Fruit fly (Drosophila melanogaster) whole organism, embryonic: ENCODE results near the gene CG43999.

ENCODE experiments used
- Atf6 ChIP-seq: fragments of 200-800 bp; sonication (Bioruptor generic); IDR thresholded peaks from 2 replicates; pipeline ENCODE4 v1.3.6; 2022; ENCODE audit warnings: missing biosample characterization, missing genetic modification characterization
- BtbVII ChIP-seq: fragments of 200-800 bp; sonication (Bioruptor generic); optimal IDR thresholded peaks from 3 replicates; lab custom pipeline; 2017; ENCODE audit warnings: missing biosample characterization, mild to moderate bottlenecking, missing genetic modification characterization
- CG10147 ChIP-seq: fragments of 200-800 bp; sonication (Bioruptor generic); optimal IDR thresholded peaks from 2 replicates; lab custom pipeline; 2019; ENCODE audit warnings: missing biosample characterization, mild to moderate bottlenecking, missing genetic modification characterization, moderate library complexity
- CG12219 ChIP-seq: fragments of 200-800 bp; sonication (Bioruptor generic); optimal IDR thresholded peaks from 3 replicates; lab custom pipeline; 2018; ENCODE audit warnings: missing biosample characterization, mild to moderate bottlenecking, missing genetic modification characterization
- CG12769 ChIP-seq: fragments of 200-800 bp; sonication (Bioruptor generic); optimal IDR thresholded peaks from 2 replicates; lab custom pipeline; 2019; ENCODE audit warnings: missing biosample characterization, mild to moderate bottlenecking, missing genetic modification characterization, moderate library complexity
- CG13424 ChIP-seq: fragments of 200-800 bp; sonication (Bioruptor generic); optimal IDR thresholded peaks from 2 replicates; lab custom pipeline; 2019; ENCODE audit warnings: missing biosample characterization, mild to moderate bottlenecking, missing genetic modification characterization, moderate library complexity
- CG14014 ChIP-seq: fragments of 200-800 bp; sonication (Bioruptor generic); IDR thresholded peaks from 2 replicates; pipeline ENCODE4 v1.3.6; 2022; ENCODE audit warnings: missing biosample characterization, missing genetic modification characterization
- CG1529 ChIP-seq: fragments of 200-800 bp; sonication (Bioruptor generic); optimal IDR thresholded peaks from 3 replicates; lab custom pipeline; 2018; ENCODE audit warnings: missing biosample characterization, missing genetic modification characterization
- CG15601 ChIP-seq: fragments of 200-800 bp; sonication (Bioruptor generic); optimal IDR thresholded peaks from 3 replicates; lab custom pipeline; 2019; ENCODE audit warnings: missing biosample characterization, mild to moderate bottlenecking, missing genetic modification characterization, moderate library complexity
- CG16863 ChIP-seq: fragments of 200-800 bp; sonication (Bioruptor generic); optimal IDR thresholded peaks from 3 replicates; lab custom pipeline; 2016; ENCODE audit warnings: missing biosample characterization, missing genetic modification characterization
- CG17359 ChIP-seq: fragments of 200-800 bp; sonication (Bioruptor generic); optimal IDR thresholded peaks from 3 replicates; lab custom pipeline; 2018; ENCODE audit warnings: missing biosample characterization, mild to moderate bottlenecking, missing genetic modification characterization, moderate library complexity
- CG2116 ChIP-seq: fragments of 200-800 bp; sonication (Bioruptor generic); optimal IDR thresholded peaks from 3 replicates; lab custom pipeline; 2018; ENCODE audit warnings: missing biosample characterization, mild to moderate bottlenecking, missing genetic modification characterization
- CG32767 ChIP-seq: fragments of 200-800 bp; sonication (Bioruptor generic); IDR thresholded peaks from 2 replicates; pipeline ENCODE4 v1.3.6; 2022; ENCODE audit warnings: missing biosample characterization, missing genetic modification characterization
- CG4820 ChIP-seq: fragments of 200-800 bp; sonication (Bioruptor generic); optimal IDR thresholded peaks from 3 replicates; lab custom pipeline; 2016; ENCODE audit warnings: missing biosample characterization, missing genetic modification characterization
- CG5953 ChIP-seq: fragments of 200-800 bp; sonication (Bioruptor generic); IDR thresholded peaks from 2 replicates; pipeline ENCODE4 v1.3.6; 2022; ENCODE audit warnings: missing biosample characterization, missing genetic modification characterization
- CG6765 ChIP-seq: fragments of 200-800 bp; sonication (Bioruptor generic); optimal IDR thresholded peaks from 3 replicates; lab custom pipeline; 2017; ENCODE audit warnings: missing biosample characterization, mild to moderate bottlenecking, missing genetic modification characterization
- CkIIα-i1 ChIP-seq: fragments of 200-800 bp; sonication (Bioruptor generic); IDR thresholded peaks from 2 replicates; pipeline ENCODE4 v1.3.6; 2022; ENCODE audit warnings: missing biosample characterization, missing genetic modification characterization
- CrebB ChIP-seq: fragments of 200-800 bp; sonication (Bioruptor generic); optimal IDR thresholded peaks from 3 replicates; lab custom pipeline; 2018; ENCODE audit warnings: missing biosample characterization, mild to moderate bottlenecking, missing genetic modification characterization
- Fer3 ChIP-seq: fragments of 200-800 bp; sonication (Bioruptor generic); optimal IDR thresholded peaks from 2 replicates; lab custom pipeline; 2018; ENCODE audit warnings: missing biosample characterization, mild to moderate bottlenecking, missing genetic modification characterization, moderate library complexity
- Hr51 ChIP-seq, 2 experiments: fragments of 200-800 bp; sonication (Bioruptor generic); optimal IDR thresholded peaks; 2 replicates in 1 of 2; 3 replicates in 1 of 2; lab custom pipeline; 2016 to 2018; ENCODE audit warnings: missing biosample characterization in 2 of 2, missing genetic modification characterization in 2 of 2, mild to moderate bottlenecking in 1 of 2, moderate library complexity in 1 of 2
- Lim3 ChIP-seq: fragments of 200-800 bp; sonication (Bioruptor generic); IDR thresholded peaks from 2 replicates; pipeline ENCODE4 v1.3.6; 2022; ENCODE audit warnings: missing biosample characterization, missing genetic modification characterization
- Med ChIP-seq: fragments of 200-800 bp; sonication (Bioruptor generic); peaks from one replicate; lab custom pipeline; 2016; ENCODE audit warnings: missing biosample characterization, missing genetic modification characterization, mild to moderate bottlenecking, inconsistent platforms, moderate library complexity
- Meics ChIP-seq: fragments of 200-800 bp; sonication (Bioruptor generic); optimal IDR thresholded peaks from 2 replicates; lab custom pipeline; 2017; ENCODE audit warnings: missing biosample characterization, mild to moderate bottlenecking, missing genetic modification characterization
- Oli ChIP-seq: fragments of 200-800 bp; sonication (Bioruptor generic); optimal IDR thresholded peaks from 2 replicates; lab custom pipeline; 2018; ENCODE audit warnings: missing biosample characterization, mild to moderate bottlenecking, missing genetic modification characterization, moderate library complexity
- PHDP ChIP-seq: fragments of 200-800 bp; sonication (Bioruptor generic); optimal IDR thresholded peaks from 3 replicates; lab custom pipeline; 2018; ENCODE audit warnings: missing biosample characterization, mild to moderate bottlenecking, missing genetic modification characterization, moderate library complexity
- Sox100B ChIP-seq: fragments of 200-800 bp; sonication (Bioruptor generic); optimal IDR thresholded peaks from 3 replicates; lab custom pipeline; 2018; ENCODE audit warnings: missing biosample characterization, mild to moderate bottlenecking, missing genetic modification characterization
- Taf1 ChIP-seq: fragments of 200-800 bp; sonication (Bioruptor generic); IDR thresholded peaks from 2 replicates; pipeline ENCODE4 v1.3.6; 2022; ENCODE audit warnings: missing biosample characterization, missing genetic modification characterization
- amos ChIP-seq: fragments of 200-800 bp; sonication (Bioruptor generic); IDR thresholded peaks from 2 replicates; pipeline ENCODE4 v1.3.6; 2022; ENCODE audit warnings: missing biosample characterization, missing genetic modification characterization; ENCODE audit not compliant: partially characterized antibody
- ara ChIP-seq: fragments of 200-800 bp; sonication (Bioruptor generic); IDR thresholded peaks from 2 replicates; pipeline ENCODE4 v1.3.6; 2022; ENCODE audit warnings: missing biosample characterization, missing genetic modification characterization
- bab2 ChIP-seq: fragments of 200-800 bp; sonication (Bioruptor generic); optimal IDR thresholded peaks from 2 replicates; lab custom pipeline; 2016; ENCODE audit warnings: missing biosample characterization, missing genetic modification characterization
- chif ChIP-seq, 2 experiments: fragments of 200-800 bp; sonication (Bioruptor generic); optimal IDR thresholded peaks; 3 replicates each; lab custom pipeline; 2016; ENCODE audit warnings: missing biosample characterization in 2 of 2, missing genetic modification characterization in 2 of 2
- chinmo ChIP-seq: fragments of 200-800 bp; sonication (Bioruptor generic); IDR thresholded peaks from 4 replicates; pipeline ENCODE4 v1.3.6; 2022; ENCODE audit warnings: missing biosample characterization, missing genetic modification characterization; ENCODE audit not compliant: partially characterized antibody
- dati ChIP-seq: fragments of 200-800 bp; sonication (Bioruptor generic); IDR thresholded peaks from 2 replicates; pipeline ENCODE4 v1.3.6; 2022; ENCODE audit warnings: missing biosample characterization, missing genetic modification characterization
- eyg ChIP-seq: fragments of 200-800 bp; sonication (Bioruptor generic); optimal IDR thresholded peaks from 3 replicates; lab custom pipeline; 2016; ENCODE audit warnings: missing biosample characterization, missing genetic modification characterization
- ftz-f1 ChIP-seq: fragments of 200-800 bp; sonication (Bioruptor generic); optimal IDR thresholded peaks from 2 replicates; lab custom pipeline; 2016; ENCODE audit warnings: missing biosample characterization, missing genetic modification characterization
- gem ChIP-seq: fragments of 200-800 bp; sonication (Bioruptor generic); optimal IDR thresholded peaks from 2 replicates; lab custom pipeline; 2019; ENCODE audit warnings: missing biosample characterization, mild to moderate bottlenecking, missing genetic modification characterization, moderate library complexity
- jumu ChIP-seq: fragments of 200-800 bp; sonication (Bioruptor generic); optimal IDR thresholded peaks from 3 replicates; lab custom pipeline; 2016; ENCODE audit warnings: missing biosample characterization, missing genetic modification characterization
- klu ChIP-seq: fragments of 200-800 bp; sonication (Bioruptor generic); IDR thresholded peaks from 2 replicates; pipeline ENCODE4 v1.3.6; 2022; ENCODE audit warnings: missing biosample characterization, missing genetic modification characterization
- nmo ChIP-seq: fragments of 200-800 bp; sonication (Bioruptor generic); optimal IDR thresholded peaks from 2 replicates; lab custom pipeline; 2018; ENCODE audit warnings: missing biosample characterization, mild to moderate bottlenecking, missing genetic modification characterization, moderate library complexity
- run ChIP-seq: fragments of 200-800 bp; sonication (Bioruptor generic); optimal IDR thresholded peaks from 3 replicates; lab custom pipeline; 2018; ENCODE audit warnings: missing biosample characterization, mild to moderate bottlenecking, missing genetic modification characterization
- salm ChIP-seq: fragments of 200-800 bp; sonication (Bioruptor generic); optimal IDR thresholded peaks from 2 replicates; lab custom pipeline; 2018; ENCODE audit warnings: missing biosample characterization, mild to moderate bottlenecking, missing genetic modification characterization
- scrt ChIP-seq: fragments of 200-800 bp; sonication (Bioruptor generic); optimal IDR thresholded peaks from 2 replicates; lab custom pipeline; 2018; ENCODE audit warnings: missing biosample characterization, mild to moderate bottlenecking, missing genetic modification characterization, moderate library complexity
- sd ChIP-seq: fragments of 200-800 bp; sonication (Bioruptor generic); optimal IDR thresholded peaks from 3 replicates; lab custom pipeline; 2018; ENCODE audit warnings: missing biosample characterization, mild to moderate bottlenecking, missing genetic modification characterization, moderate library complexity
- sens ChIP-seq: fragments of 200-800 bp; sonication (Bioruptor generic); peaks from one replicate; lab custom pipeline; 2016; ENCODE audit warnings: missing biosample characterization, missing genetic modification characterization
- slou ChIP-seq: fragments of 200-800 bp; sonication (Bioruptor generic); optimal IDR thresholded peaks from 3 replicates; lab custom pipeline; 2016; ENCODE audit warnings: missing biosample characterization, missing genetic modification characterization
- tna ChIP-seq: fragments of 200-800 bp; sonication (Bioruptor generic); IDR thresholded peaks from 2 replicates; pipeline ENCODE4 v1.3.6; 2022; ENCODE audit warnings: missing biosample characterization, missing genetic modification characterization; ENCODE audit not compliant: partially characterized antibody
- tx ChIP-seq: fragments of 200-800 bp; sonication (Bioruptor generic); optimal IDR thresholded peaks from 2 replicates; lab custom pipeline; 2016; ENCODE audit warnings: missing biosample characterization, missing genetic modification characterization
- unpg ChIP-seq: fragments of 200-800 bp; sonication (Bioruptor generic); optimal IDR thresholded peaks from 3 replicates; lab custom pipeline; 2018; ENCODE audit warnings: missing biosample characterization, mild to moderate bottlenecking, missing genetic modification characterization, moderate library complexity
- wek ChIP-seq: fragments of 200-800 bp; sonication (Bioruptor generic); optimal IDR thresholded peaks from 3 replicates; lab custom pipeline; 2018; ENCODE audit warnings: missing biosample characterization, mild to moderate bottlenecking, missing genetic modification characterization, moderate library complexity
- z ChIP-seq: fragments of 200-800 bp; sonication (Bioruptor generic); IDR thresholded peaks from 3 replicates; pipeline ENCODE4 v1.3.6; 2022; ENCODE audit warnings: missing biosample characterization, missing genetic modification characterization

The CG43999 gene

dm6 chr3R:23909347-23909862 lies 19.4 kb downstream of the CG43999 start (continued):
- peak; percentile 37 for TF ChIP-seq CG10147 (GFP tag; lab: Kevin White, UChicago)
- TF ChIP-seq PHDP (tag; lab: Kevin White, UChicago), result peak; percentile 63
- TF ChIP-seq tx, result no peak
- 0 out of 2 replicates have a peak, but pooled peaks have one; percentile 31 for TF ChIP-seq CG32767 (GFP tag; lab: Robert Waterston, UW)
- TF ChIP-seq ara (GFP tag; lab: Robert Waterston, UW), result peak; percentile 11; the same call in 1 of the 2 replicates
- TF ChIP-seq chif (GFP tag; optimal IDR thresholded peaks at IDR 0.05; lab: Kevin White, UChicago), result peak in 1 of 2 experiments; percentile 1
- no peak for TF ChIP-seq tna
- TF ChIP-seq CG6765 (GFP tag; lab: Kevin White, UChicago), result peak; percentile 1
- TF ChIP-seq wek, result peak; percentile 53
- no peak for TF ChIP-seq Taf1 (GFP tag; lab: Robert Waterston, UW)
- peak; percentile 70 for TF ChIP-seq BtbVII (GFP tag; lab: Kevin White, UChicago)
- no peak for TF ChIP-seq z (GFP tag; lab: Robert Waterston, UW)
- peak; percentile 25; the same call in 1 of the 2 replicates for TF ChIP-seq CG14014
- TF ChIP-seq scrt (GFP tag; lab: Kevin White, UChicago), result peak; percentile 0
- TF ChIP-seq CrebB, result peak; percentile 66
- TF ChIP-seq CG17359 (tag; lab: Kevin White, UChicago), result peak; percentile 36
- TF ChIP-seq amos (GFP tag; lab: Robert Waterston, UW), result no peak
- TF ChIP-seq CkIIα-i1 (GFP tag; lab: Robert Waterston, UW), result no peak
- peak; percentile 34 for TF ChIP-seq CG1529 (GFP tag; lab: Kevin White, UChicago)
- peak; percentile 31 for TF ChIP-seq Oli (tag; lab: Kevin White, UChicago)
- peak; percentile 17 for TF ChIP-seq unpg (GFP tag; lab: Kevin White, UChicago)
- no peak for TF ChIP-seq CG5953 (GFP tag; lab: Robert Waterston, UW)
- no peak for TF ChIP-seq jumu (GFP tag; lab: Kevin White, UChicago)
- TF ChIP-seq Fer3 (tag; lab: Kevin White, UChicago), result peak; percentile 33
- peak; percentile 25 for TF ChIP-seq CG4820 (GFP tag; lab: Kevin White, UChicago)
- TF ChIP-seq sd (tag; lab: Kevin White, UChicago), result peak; percentile 72
- TF ChIP-seq Hr51 (GFP tag; optimal IDR thresholded peaks at IDR 0.05; lab: Kevin White, UChicago), result peak in 1 of 2 experiments; percentile 60
- TF ChIP-seq CG13424 (tag; lab: Kevin White, UChicago), result peak; percentile 57
- TF ChIP-seq run (tag; lab: Kevin White, UChicago), result peak; percentile 33
- TF ChIP-seq sens, result peak; percentile 83
- TF ChIP-seq salm (tag; lab: Kevin White, UChicago), result peak; percentile 57
- TF ChIP-seq CG12769, result peak; percentile 58
- no peak for TF ChIP-seq slou (GFP tag; lab: Kevin White, UChicago)
- TF ChIP-seq CG2116 (GFP tag; lab: Kevin White, UChicago), result peak; percentile 10
- TF ChIP-seq CG12219 (GFP tag; lab: Kevin White, UChicago), result peak; percentile 49
- peak; percentile 96 for TF ChIP-seq chinmo (GFP tag; lab: Robert Waterston, UW)
- peak; percentile 47 for TF ChIP-seq CG15601 (tag; lab: Kevin White, UChicago)
- peak; percentile 18 for TF ChIP-seq bab2 (GFP tag; lab: Kevin White, UChicago)
- no peak for TF ChIP-seq klu (GFP tag; lab: Robert Waterston, UW)
- no peak for TF ChIP-seq Atf6 (GFP tag; lab: Robert Waterston, UW)
- peak; percentile 54 for TF ChIP-seq gem
- TF ChIP-seq Meics (GFP tag; lab: Kevin White, UChicago), result peak; percentile 6
- no peak for TF ChIP-seq Lim3 (GFP tag; lab: Robert Waterston, UW)
- TF ChIP-seq nmo (GFP tag; lab: Kevin White, UChicago), result no peak
- peak; percentile 69 for TF ChIP-seq Med (GFP tag; lab: Kevin White, UChicago)
- no peak for TF ChIP-seq dati (GFP tag; lab: Robert Waterston, UW)
- TF ChIP-seq eyg (GFP tag; lab: Kevin White, UChicago), result peak; percentile 19
- peak; percentile 80 for TF ChIP-seq Sox100B (GFP tag; lab: Kevin White, UChicago)
- peak; percentile 24 for TF ChIP-seq CG16863 (GFP tag; lab: Kevin White, UChicago)
- TF ChIP-seq ftz-f1 (GFP tag; lab: Kevin White, UChicago), result peak; percentile 61
